Worm (Caenorhabditis elegans): Measurements from ENCODE around the gene Y39B6A.30.

- no peak for TF ChIP-seq lin-15B (tag; optimal IDR thresholded peaks at IDR 0.05)
- no peak for TF ChIP-seq snpc-4 (tag; optimal IDR thresholded peaks at IDR 0.05)
- no peak for TF ChIP-seq elt-3 (tag; optimal IDR thresholded peaks at IDR 0.05)
- no peak for TF ChIP-seq nhr-76 (tag; optimal IDR thresholded peaks at IDR 0.05)
- TF ChIP-seq egl-5 (tag; optimal IDR thresholded peaks at IDR 0.05): no peak
- no peak for TF ChIP-seq unc-62 (GFP tag; optimal IDR thresholded peaks at IDR 0.05)
- no peak for TF ChIP-seq nhr-25 (tag; optimal IDR thresholded peaks at IDR 0.05)
- no peak for TF ChIP-seq elt-1 (tag; optimal IDR thresholded peaks at IDR 0.05)
- TF ChIP-seq fos-1 (tag; optimal IDR thresholded peaks at IDR 0.05): no peak
- no peak for TF ChIP-seq zag-1 (tag; optimal IDR thresholded peaks at IDR 0.05)
- no peak for TF ChIP-seq jun-1 (tag; optimal IDR thresholded peaks at IDR 0.05)
These were observed 22.8 kb downstream of the Y39B6A.30 start, which contains the start of gene asp-17 for ce11 chrV:19037222-19037621.
